Fruit fly (Drosophila melanogaster) whole organism, adult: ENCODE results near the gene CG42841.

Experiments used
- CG11617 ChIP-seq: fragments of 200-800 bp; sonication (Bioruptor generic); optimal IDR thresholded peaks from 2 replicates; lab custom pipeline; 2017; ENCODE audit warnings: mild to moderate bottlenecking, missing biosample characterization, missing genetic modification reagents, missing genetic modification characterization
- CG12768 ChIP-seq: fragments of 200-800 bp; sonication (Bioruptor generic); optimal IDR thresholded peaks from 2 replicates; lab custom pipeline; 2017; ENCODE audit warnings: missing biosample characterization, missing genetic modification characterization, mild to moderate bottlenecking, moderate library complexity, missing genetic modification reagents
- CG14711 ChIP-seq: fragments of 200-800 bp; sonication (Bioruptor generic); optimal IDR thresholded peaks from 2 replicates; lab custom pipeline; 2018; ENCODE audit warnings: missing biosample characterization, mild to moderate bottlenecking, missing genetic modification characterization, moderate library complexity
- CG1620 ChIP-seq: fragments of 200-800 bp; sonication (Bioruptor generic); optimal IDR thresholded peaks from 2 replicates; lab custom pipeline; 2016; ENCODE audit warnings: missing biosample characterization, missing genetic modification characterization
- CG33017 ChIP-seq: fragments of 200-800 bp; sonication (Bioruptor generic); optimal IDR thresholded peaks from 2 replicates; lab custom pipeline; 2018; ENCODE audit warnings: missing biosample characterization, mild to moderate bottlenecking, missing genetic modification characterization, moderate library complexity
- CG5204 ChIP-seq: fragments of 200-800 bp; sonication (Bioruptor generic); optimal IDR thresholded peaks from 2 replicates; lab custom pipeline; 2016; ENCODE audit warnings: missing biosample characterization, missing genetic modification characterization
- CG7045 ChIP-seq: fragments of 200-800 bp; sonication (Bioruptor generic); optimal IDR thresholded peaks from 2 replicates; lab custom pipeline; 2017; ENCODE audit warnings: missing biosample characterization, mild to moderate bottlenecking, missing genetic modification characterization
- CG7101 ChIP-seq: fragments of 200-800 bp; sonication (Bioruptor generic); optimal IDR thresholded peaks from 2 replicates; lab custom pipeline; 2018; ENCODE audit warnings: missing biosample characterization, mild to moderate bottlenecking, missing genetic modification characterization, moderate library complexity
- Clk ChIP-seq: fragments of 200-800 bp; sonication (Bioruptor generic); optimal IDR thresholded peaks from 2 replicates; lab custom pipeline; 2017; ENCODE audit warnings: missing biosample characterization, missing genetic modification characterization
- Crg-1 ChIP-seq: fragments of 200-800 bp; sonication (Bioruptor generic); optimal IDR thresholded peaks from 2 replicates; lab custom pipeline; 2016; ENCODE audit warnings: missing biosample characterization, missing genetic modification characterization
- Hr96 ChIP-seq: fragments of 200-800 bp; sonication (Bioruptor generic); optimal IDR thresholded peaks from 2 replicates; lab custom pipeline; 2016; ENCODE audit warnings: missing biosample characterization, missing genetic modification characterization
- Mnt ChIP-seq: fragments of 200-800 bp; sonication (Bioruptor generic); optimal IDR thresholded peaks from 2 replicates; lab custom pipeline; 2016; ENCODE audit warnings: missing biosample characterization, mild to moderate bottlenecking, missing genetic modification characterization
- bab1 ChIP-seq: fragments of 200-800 bp; sonication (Bioruptor generic); optimal IDR thresholded peaks from 3 replicates; lab custom pipeline; 2019; ENCODE audit warnings: missing biosample characterization, mild to moderate bottlenecking, missing genetic modification characterization, moderate library complexity
- cic ChIP-seq: fragments of 200-800 bp; sonication (Bioruptor generic); optimal IDR thresholded peaks from 2 replicates; lab custom pipeline; 2017; ENCODE audit warnings: missing biosample characterization, mild to moderate bottlenecking, missing genetic modification characterization, moderate library complexity
- cnc ChIP-seq, 2 experiments: fragments of >200 bp; optimal IDR thresholded peaks; 2 replicates each; lab custom pipeline; 2017
- kay ChIP-seq: fragments of 200-800 bp; sonication (Bioruptor generic); peaks from one replicate; lab custom pipeline; 2016; ENCODE audit warnings: missing biosample characterization, missing genetic modification characterization, borderline replicate concordance
- ovo ChIP-seq: fragments of 200-800 bp; sonication (Bioruptor generic); optimal IDR thresholded peaks from 2 replicates; lab custom pipeline; 2016; ENCODE audit warnings: missing biosample characterization, missing genetic modification characterization
- pad ChIP-seq: fragments of 200-800 bp; sonication (Bioruptor generic); optimal IDR thresholded peaks from 3 replicates; lab custom pipeline; 2017; ENCODE audit warnings: missing biosample characterization, missing genetic modification characterization, mild to moderate bottlenecking, moderate library complexity, missing genetic modification reagents
- tj ChIP-seq: fragments of 200-800 bp; sonication (Bioruptor generic); optimal IDR thresholded peaks from 3 replicates; lab custom pipeline; 2017; ENCODE audit warnings: missing biosample characterization, mild to moderate bottlenecking, missing genetic modification characterization, moderate library complexity
- toe ChIP-seq: fragments of 200-800 bp; sonication (Bioruptor generic); optimal IDR thresholded peaks from 2 replicates; lab custom pipeline; 2016; ENCODE audit warnings: missing biosample characterization, missing genetic modification characterization

Gene CG42841

DNA sequence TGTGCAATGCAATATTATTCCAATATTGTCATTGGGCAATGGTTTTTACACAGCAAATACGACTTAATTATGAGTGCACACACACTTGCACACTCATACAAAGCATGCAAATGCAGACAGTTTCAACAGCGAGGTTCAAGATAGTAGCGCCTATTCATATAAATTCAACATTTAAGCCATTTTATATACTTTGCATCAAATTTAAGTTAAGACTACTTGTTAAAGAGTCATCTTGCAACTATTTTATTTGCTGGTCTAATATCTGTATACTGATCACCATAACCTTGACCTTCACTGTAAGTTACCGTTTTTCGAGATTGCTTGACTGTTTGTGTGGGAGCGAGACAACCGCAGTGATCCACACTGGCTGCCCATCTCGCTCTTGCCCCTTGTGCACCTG lies 20.0 kb downstream of the CG42841 start:
- TF ChIP-seq cic (no peak), CG33017 (tag; lab: Kevin White, UChicago) (no peak), bab1 (GFP tag; lab: Kevin White, UChicago) (no peak), CG7101 (tag; lab: Kevin White, UChicago) (no peak), Clk (GFP tag; lab: Kevin White, UChicago) (no peak), CG11617 (GFP tag; lab: Kevin White, UChicago) (no peak), CG1620 (GFP tag; lab: Kevin White, UChicago) (no peak), CG5204 (GFP tag; lab: Kevin White, UChicago) (no peak), pad (GFP tag; lab: Kevin White, UChicago) (no peak), Mnt (no peak), CG14711 (tag; lab: Kevin White, UChicago) (no peak), cnc (optimal IDR thresholded peaks at IDR 0.05; lab: Kevin White, UChicago) (no peak), kay (GFP tag; lab: Kevin White, UChicago) (no peak), toe (GFP tag; lab: Kevin White, UChicago) (no peak), CG7045 (GFP tag; lab: Kevin White, UChicago) (no peak), Crg-1 (GFP tag; lab: Kevin White, UChicago) (no peak), ovo (no peak), tj (GFP tag; lab: Kevin White, UChicago) (no peak)

- no peak for TF ChIP-seq Clk (GFP tag; lab: Kevin White, UChicago)
- no peak for TF ChIP-seq kay (GFP tag; lab: Kevin White, UChicago)
- TF ChIP-seq Crg-1 (GFP tag; lab: Kevin White, UChicago) = no peak
- no peak for TF ChIP-seq bab1 (GFP tag; lab: Kevin White, UChicago)
- TF ChIP-seq pad (GFP tag; lab: Kevin White, UChicago) = no peak
- TF ChIP-seq CG1620 (GFP tag; lab: Kevin White, UChicago) = no peak
- no peak for TF ChIP-seq tj (GFP tag; lab: Kevin White, UChicago)
- TF ChIP-seq Hr96 = no peak
- TF ChIP-seq CG5204 (GFP tag; lab: Kevin White, UChicago) = no peak
- TF ChIP-seq Mnt = no peak
- no peak for TF ChIP-seq CG33017 (tag; lab: Kevin White, UChicago)
- TF ChIP-seq cic = no peak
- TF ChIP-seq ovo = no peak
- TF ChIP-seq CG14711 (tag; lab: Kevin White, UChicago) = no peak
- TF ChIP-seq CG12768 (GFP tag; lab: Kevin White, UChicago) = no peak
- TF ChIP-seq toe (GFP tag; lab: Kevin White, UChicago) = no peak
- TF ChIP-seq cnc (optimal IDR thresholded peaks at IDR 0.05; lab: Kevin White, UChicago) = no peak
- no peak for TF ChIP-seq CG7045 (GFP tag; lab: Kevin White, UChicago)
- TF ChIP-seq CG11617 (GFP tag; lab: Kevin White, UChicago) = no peak
Observed at dm6 chr3L:1976760-1977159, 28.7 kb downstream of the CG42841 start.

dm6 chr3L:1971103-1971742 lies 34.2 kb downstream of the CG42841 start, which contains the start of the genes CG11815 and acs:
CG11815 (minus strand) TSS chr3L:1971200.
acs (plus strand) TSS chr3L:1971638.
- no peak for TF ChIP-seq cic
- peak; percentile 1 for TF ChIP-seq bab1 (GFP tag; lab: Kevin White, UChicago)

DNA sequence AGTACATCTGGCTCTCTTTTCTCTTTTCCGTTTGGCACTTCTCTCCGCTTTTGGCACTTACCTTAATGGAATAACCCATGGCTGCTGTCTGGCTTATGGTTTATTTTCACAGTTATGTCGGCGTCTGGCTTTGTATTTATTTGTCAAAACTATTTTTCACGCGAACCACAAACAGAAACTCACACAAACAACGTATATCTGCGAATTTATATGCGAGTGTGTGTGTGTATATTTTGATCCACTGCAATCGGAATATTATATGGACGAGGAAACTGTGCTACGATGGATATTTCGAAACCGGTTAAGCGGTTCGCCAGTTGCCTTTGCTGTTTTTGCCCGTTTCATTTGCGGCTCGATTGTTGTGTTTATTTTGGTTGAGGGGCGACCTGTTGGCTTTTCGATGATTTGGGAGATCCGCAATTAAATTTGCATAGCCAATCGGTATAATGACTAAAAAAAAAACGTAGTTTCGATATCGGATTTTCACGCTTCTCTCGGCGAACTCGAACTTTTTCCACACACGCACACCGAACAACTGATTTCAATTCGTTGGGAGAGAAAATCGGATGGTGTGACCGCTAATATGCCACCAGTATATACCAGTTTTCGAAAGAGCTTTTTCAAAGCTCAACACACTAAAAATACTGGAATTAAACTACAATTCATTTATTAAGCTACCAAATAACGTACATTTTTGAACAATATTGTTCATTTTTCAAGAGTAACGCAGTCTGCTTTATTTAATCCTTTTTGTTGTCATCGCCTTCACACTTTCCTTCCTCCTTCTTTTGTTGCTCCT lies 35.7 kb downstream of the CG42841 start, which contains the start of gene CG1927:
Gene CG1927, minus strand, starts transcription at position 541 of the 799 bp plus-strand sequence.
- TF ChIP-seq Mnt (peak; percentile 26), CG11617 (GFP tag; lab: Kevin White, UChicago) (peak; percentile 11), bab1 (GFP tag; lab: Kevin White, UChicago) (peak; percentile 44), Hr96 (no peak), CG7045 (GFP tag; lab: Kevin White, UChicago) (no peak), cic (peak; percentile 35), Crg-1 (GFP tag; lab: Kevin White, UChicago) (no peak), tj (GFP tag; lab: Kevin White, UChicago) (peak; percentile 23)

DNA sequence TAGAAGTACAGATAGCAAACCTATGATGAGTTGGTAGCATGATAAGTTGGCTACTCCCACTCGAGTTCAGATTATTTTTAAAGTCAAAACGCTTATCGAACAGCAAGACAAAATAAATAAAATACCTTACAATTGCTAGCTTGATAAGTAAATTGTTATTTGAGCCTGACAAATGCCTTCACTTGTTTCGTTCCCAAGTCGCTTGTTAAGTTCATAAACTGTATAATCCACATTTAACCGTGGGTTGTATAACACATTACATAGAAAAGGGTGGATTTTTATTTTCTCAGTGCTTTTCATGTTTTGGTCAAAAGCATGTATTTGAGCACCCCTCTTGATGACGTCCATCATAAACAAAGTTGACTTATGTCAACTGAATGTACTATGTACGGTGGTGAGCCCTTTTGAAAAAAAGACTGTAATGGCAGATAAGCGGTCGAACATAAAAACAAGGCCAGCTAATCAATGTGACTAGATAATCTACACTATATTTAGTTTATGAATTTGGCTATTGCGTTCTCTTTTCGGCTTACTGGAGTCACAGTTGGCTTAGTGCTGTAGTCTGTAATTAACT lies 36.6 kb downstream of the CG42841 start:
- TF ChIP-seq Crg-1 (GFP tag; lab: Kevin White, UChicago) (no peak), CG14711 (tag; lab: Kevin White, UChicago) (no peak), Clk (GFP tag; lab: Kevin White, UChicago) (no peak), bab1 (GFP tag; lab: Kevin White, UChicago) (no peak), CG7045 (GFP tag; lab: Kevin White, UChicago) (no peak), Mnt (no peak), toe (GFP tag; lab: Kevin White, UChicago) (no peak), CG11617 (GFP tag; lab: Kevin White, UChicago) (no peak), CG5204 (GFP tag; lab: Kevin White, UChicago) (no peak), ovo (no peak), cic (no peak), cnc (optimal IDR thresholded peaks at IDR 0.05; lab: Kevin White, UChicago) (no peak), CG33017 (tag; lab: Kevin White, UChicago) (no peak), Hr96 (no peak), tj (GFP tag; lab: Kevin White, UChicago) (no peak), pad (GFP tag; lab: Kevin White, UChicago) (no peak), CG7101 (tag; lab: Kevin White, UChicago) (no peak), kay (GFP tag; lab: Kevin White, UChicago) (no peak), CG1620 (GFP tag; lab: Kevin White, UChicago) (no peak)
